Worm (Caenorhabditis elegans) whole organism, L4 larva: ENCODE measurements around the gene F42A10.5.

ENCODE experiments used
- F10B5.3 ChIP-seq: sonication (generic microtip); optimal IDR thresholded peaks from 2 replicates; lab custom pipeline; 2016; ENCODE audit warnings: mild to moderate bottlenecking, missing genetic modification characterization, missing compliant biosample characterization
- F37D6.2 ChIP-seq: sonication (generic microtip); optimal IDR thresholded peaks from 2 replicates; lab custom pipeline; 2016; ENCODE audit warnings: mild to moderate bottlenecking, missing genetic modification characterization, missing compliant biosample characterization
- F44E2.7 ChIP-seq: fragments of 200-800 bp; sonication (Bioruptor generic); IDR thresholded peaks from 2 replicates; pipeline ENCODE4 v2.1.2; 2022; ENCODE audit warnings: missing genetic modification characterization, missing compliant biosample characterization
- T20F7.1 ChIP-seq: fragments of 200-800 bp; sonication (Bioruptor generic); optimal IDR thresholded peaks from 2 replicates; lab custom pipeline; 2018; ENCODE audit warnings: mild to moderate bottlenecking, missing genetic modification characterization, missing compliant biosample characterization
- Y105C5A.15 ChIP-seq: fragments of 200-800 bp; sonication (Bioruptor generic); IDR thresholded peaks from 2 replicates; pipeline ENCODE4 v1.3.6; 2022; ENCODE audit warnings: missing genetic modification characterization, missing compliant biosample characterization
- aha-1 ChIP-seq: fragments of 150-350 bp; peaks from one replicate; lab custom pipeline; 2014; ENCODE audit warnings: missing biosample characterization, missing genetic modification characterization
- aly-2 ChIP-seq: sonication (generic microtip); optimal IDR thresholded peaks from 2 replicates; lab custom pipeline; 2018; ENCODE audit warnings: missing biosample characterization, missing genetic modification characterization
- arid-1 ChIP-seq: fragments of 200-800 bp; sonication (Bioruptor generic); conservative IDR thresholded peaks from 2 replicates; pipeline ENCODE4 v1.3.6; 2022; ENCODE audit warnings: missing genetic modification reagents, missing genetic modification characterization, missing compliant biosample characterization
- ceh-44 ChIP-seq: fragments of 200-800 bp; sonication (Bioruptor generic); IDR thresholded peaks from 2 replicates; pipeline ENCODE4 v1.3.6; 2022; ENCODE audit warnings: missing genetic modification reagents, missing genetic modification characterization, missing compliant biosample characterization
- ceh-62 ChIP-seq: sonication (generic microtip); optimal IDR thresholded peaks from 2 replicates; lab custom pipeline; 2017; ENCODE audit warnings: missing biosample characterization, missing genetic modification characterization
- ceh-82 ChIP-seq: sonication (generic microtip); optimal IDR thresholded peaks from 2 replicates; lab custom pipeline; 2017; ENCODE audit warnings: missing biosample characterization, missing genetic modification characterization
- daf-19 ChIP-seq: fragments of 200-800 bp; sonication (Bioruptor generic); conservative IDR thresholded peaks from 2 replicates; pipeline ENCODE4 v1.3.6; 2022; ENCODE audit warnings: missing genetic modification characterization, missing compliant biosample characterization
- daf-8 ChIP-seq: fragments of 200-800 bp; sonication (Bioruptor generic); IDR thresholded peaks from 2 replicates; pipeline ENCODE4 v1.3.6; 2022; ENCODE audit warnings: missing genetic modification characterization, missing compliant biosample characterization
- dmd-6 ChIP-seq: fragments of 200-800 bp; sonication (Bioruptor generic); IDR thresholded peaks from 2 replicates; pipeline ENCODE4 v1.3.6; 2022; ENCODE audit warnings: missing genetic modification reagents, missing genetic modification characterization, missing compliant biosample characterization
- dmd-8 ChIP-seq: fragments of 200-800 bp; sonication (Bioruptor generic); IDR thresholded peaks from 2 replicates; pipeline ENCODE4 v1.3.6; 2022; ENCODE audit warnings: missing genetic modification characterization, missing compliant biosample characterization
- dpl-1 ChIP-seq: fragments of 150-350 bp; optimal IDR thresholded peaks from 2 replicates; lab custom pipeline; 2014; ENCODE audit warnings: missing biosample characterization, missing genetic modification reagents, missing genetic modification characterization
- dve-1 ChIP-seq: sonication (generic microtip); optimal IDR thresholded peaks from 2 replicates; lab custom pipeline; 2017; ENCODE audit warnings: antibody characterized with exemption, mild to moderate bottlenecking, missing genetic modification characterization, missing compliant biosample characterization; ENCODE audit not compliant: insufficient read depth
- egl-27 ChIP-seq: sonication (generic microtip); optimal IDR thresholded peaks from 3 replicates; lab custom pipeline; 2017; ENCODE audit warnings: missing biosample characterization, missing genetic modification reagents, missing genetic modification characterization
- fos-1 ChIP-seq: fragments of 150-350 bp; optimal IDR thresholded peaks from 2 replicates; lab custom pipeline; 2014; ENCODE audit warnings: missing biosample characterization, missing genetic modification characterization
- gei-8 ChIP-seq: fragments of 200-800 bp; sonication (Bioruptor generic); optimal IDR thresholded peaks from 2 replicates; lab custom pipeline; 2018; ENCODE audit warnings: mild to moderate bottlenecking, missing genetic modification characterization, missing compliant biosample characterization
- hlh-30 ChIP-seq: sonication (generic microtip); optimal IDR thresholded peaks from 2 replicates; lab custom pipeline; 2017; ENCODE audit warnings: antibody characterized with exemption, mild to moderate bottlenecking, missing genetic modification characterization, missing compliant biosample characterization; ENCODE audit not compliant: insufficient read depth
- hmg-1.1 ChIP-seq: fragments of 200-800 bp; sonication (Bioruptor generic); IDR thresholded peaks from 2 replicates; pipeline ENCODE4 v1.3.6; 2022; ENCODE audit warnings: missing genetic modification reagents, missing genetic modification characterization, missing compliant biosample characterization
- lin-1 ChIP-seq: fragments of 200-800 bp; sonication (Bioruptor generic); IDR thresholded peaks from 2 replicates; pipeline ENCODE4 v1.3.6; 2022; ENCODE audit warnings: missing genetic modification reagents, missing genetic modification characterization, missing compliant biosample characterization
- lin-29 ChIP-seq: fragments of 200-800 bp; sonication (Bioruptor generic); IDR thresholded peaks from 2 replicates; pipeline ENCODE4 v1.3.6; 2022; ENCODE audit warnings: missing genetic modification reagents, missing genetic modification characterization, missing compliant biosample characterization
- lin-38 ChIP-seq: fragments of 200-800 bp; sonication (Bioruptor generic); IDR thresholded peaks from 2 replicates; pipeline ENCODE4 v1.3.6; 2022; ENCODE audit warnings: missing genetic modification reagents, missing genetic modification characterization, missing compliant biosample characterization
- lir-3 ChIP-seq: sonication (generic microtip); optimal IDR thresholded peaks from 2 replicates; lab custom pipeline; 2016; ENCODE audit warnings: mild to moderate bottlenecking, missing genetic modification characterization, missing compliant biosample characterization
- mdl-1 ChIP-seq, 2 experiments: fragments of 150-350 bp in 1 of 2; sonication (generic microtip) in 1 of 2; optimal IDR thresholded peaks; 2 replicates each; lab custom pipeline; 2014 to 2017; ENCODE audit warnings: missing biosample characterization in 2 of 2, missing genetic modification characterization in 2 of 2
- mep-1 ChIP-seq: fragments of 150-350 bp; sonication (generic microtip); optimal IDR thresholded peaks from 3 replicates; lab custom pipeline; 2014; ENCODE audit warnings: missing biosample characterization, missing genetic modification characterization
- mxl-3 ChIP-seq: fragments of 200-800 bp; sonication (Bioruptor generic); optimal IDR thresholded peaks from 2 replicates; lab custom pipeline; 2018; ENCODE audit warnings: mild to moderate bottlenecking, missing genetic modification characterization, missing compliant biosample characterization
- nhr-10 ChIP-seq: fragments of 150-350 bp; optimal IDR thresholded peaks from 2 replicates; lab custom pipeline; 2014; ENCODE audit warnings: missing biosample characterization, missing genetic modification characterization
- nhr-102 ChIP-seq: sonication (generic microtip); optimal IDR thresholded peaks from 2 replicates; lab custom pipeline; 2016; ENCODE audit warnings: mild to moderate bottlenecking, missing genetic modification characterization, moderate library complexity, missing compliant biosample characterization
- nhr-237 ChIP-seq: sonication (generic microtip); optimal IDR thresholded peaks from 2 replicates; lab custom pipeline; 2017; ENCODE audit warnings: missing biosample characterization, missing genetic modification characterization
- nhr-25 ChIP-seq: sonication (generic microtip); optimal IDR thresholded peaks from 2 replicates; lab custom pipeline; 2017; ENCODE audit warnings: missing genetic modification characterization, mild to moderate bottlenecking, missing compliant biosample characterization, antibody characterized with exemption, moderate library complexity, borderline replicate concordance; ENCODE audit not compliant: insufficient read depth
- nhr-28 ChIP-seq: fragments of 150-350 bp; optimal IDR thresholded peaks from 2 replicates; lab custom pipeline; 2014; ENCODE audit warnings: missing biosample characterization, missing genetic modification characterization
- nhr-41 ChIP-seq: fragments of 200-800 bp; sonication (Bioruptor generic); IDR thresholded peaks from 2 replicates; pipeline ENCODE4 v1.3.6; 2022; ENCODE audit warnings: missing genetic modification reagents, missing genetic modification characterization, missing compliant biosample characterization
- nhr-48 ChIP-seq: sonication (generic microtip); optimal IDR thresholded peaks from 2 replicates; lab custom pipeline; 2016; ENCODE audit warnings: mild to moderate bottlenecking, missing genetic modification characterization, missing compliant biosample characterization
- pha-4 ChIP-seq, 2 experiments: fragments of 150-350 bp in 1 of 2; fragments of 200-800 bp in 1 of 2; sonication (Bioruptor generic) in 1 of 2; IDR thresholded peaks in 1 of 2; optimal IDR thresholded peaks in 1 of 2; 2 replicates each; pipeline versions ENCODE4 v1.3.6 to Lab custom; 2014 to 2022; ENCODE audit warnings: missing genetic modification characterization in 2 of 2, missing genetic modification reagents in 2 of 2, missing biosample characterization in 1 of 2, missing compliant biosample characterization in 1 of 2
- php-3 ChIP-seq: fragments of 200-800 bp; sonication (Bioruptor generic); IDR thresholded peaks from 2 replicates; pipeline ENCODE4 v1.3.6; 2022; ENCODE audit warnings: missing genetic modification reagents, missing genetic modification characterization, missing compliant biosample characterization
- saeg-2 ChIP-seq: fragments of 200-800 bp; sonication (Bioruptor generic); IDR thresholded peaks from 2 replicates; pipeline ENCODE4 v1.3.6; 2022; ENCODE audit warnings: missing genetic modification reagents, missing genetic modification characterization, missing compliant biosample characterization
- sdz-12 ChIP-seq: fragments of 200-800 bp; sonication (Bioruptor generic); optimal IDR thresholded peaks from 2 replicates; lab custom pipeline; 2018; ENCODE audit warnings: mild to moderate bottlenecking, missing genetic modification characterization, missing compliant biosample characterization
- set-16 ChIP-seq: fragments of 200-800 bp; sonication (Bioruptor generic); IDR thresholded peaks from 2 replicates; pipeline ENCODE4 v1.3.6; 2022; ENCODE audit warnings: missing genetic modification reagents, missing genetic modification characterization, missing compliant biosample characterization
- skn-1 ChIP-seq: fragments of 150-350 bp; optimal IDR thresholded peaks from 2 replicates; lab custom pipeline; 2014; ENCODE audit warnings: missing biosample characterization, missing genetic modification characterization
- snpc-4 ChIP-seq: fragments of 150-350 bp; optimal IDR thresholded peaks from 2 replicates; lab custom pipeline; 2014; ENCODE audit warnings: missing biosample characterization, missing genetic modification characterization
- spr-1 ChIP-seq: sonication (generic microtip); optimal IDR thresholded peaks from 2 replicates; lab custom pipeline; 2016; ENCODE audit warnings: mild to moderate bottlenecking, missing genetic modification characterization, missing compliant biosample characterization
- tra-1 ChIP-seq: fragments of 200-800 bp; sonication (Bioruptor generic); IDR thresholded peaks from 2 replicates; pipeline ENCODE4 v1.3.6; 2022; ENCODE audit warnings: missing genetic modification reagents, missing genetic modification characterization, missing compliant biosample characterization
- unc-62 ChIP-seq, 3 experiments: fragments of 150-350 bp in 1 of 3; sonication (generic microtip); optimal IDR thresholded peaks in 2 of 3; peaks in 1 of 3; 1 replicate in 1 of 3; 2 replicates in 2 of 3; lab custom pipeline; 2014 to 2017; ENCODE audit warnings: missing biosample characterization in 3 of 3, missing genetic modification characterization in 3 of 3, missing genetic modification reagents in 3 of 3, missing genotype in 1 of 3
- vab-7 ChIP-seq: fragments of 200-800 bp; sonication (Bioruptor generic); IDR thresholded peaks from 2 replicates; pipeline ENCODE4 v1.3.6; 2022; ENCODE audit warnings: missing genetic modification reagents, missing genetic modification characterization, missing compliant biosample characterization
- zag-1 ChIP-seq: fragments of 150-350 bp; optimal IDR thresholded peaks from 2 replicates; lab custom pipeline; 2014; ENCODE audit warnings: missing biosample characterization, missing genetic modification characterization
- zfp-3 ChIP-seq: fragments of 200-800 bp; sonication (Bioruptor generic); conservative IDR thresholded peaks from 2 replicates; pipeline ENCODE4 v1.3.6; 2022; ENCODE audit warnings: missing genetic modification reagents, missing genetic modification characterization, missing compliant biosample characterization
- zip-2 ChIP-seq: fragments of 150-350 bp; optimal IDR thresholded peaks from 2 replicates; lab custom pipeline; 2014; ENCODE audit warnings: missing biosample characterization, missing genetic modification characterization

The F42A10.5 gene

ce11 chrIII:6168497-6169227 is 4.6 kb downstream of the F42A10.5 start, which contains the start of gene efk-1 (continued):
- no peak for TF ChIP-seq Y105C5A.15 (GFP tag; lab: Robert Waterston, UW)
- TF ChIP-seq F44E2.7 (GFP tag; lab: Robert Waterston, UW), result no peak
- TF ChIP-seq nhr-237, result no peak
- TF ChIP-seq T20F7.1 (GFP tag; lab: Kevin White, UChicago), result no peak
- TF ChIP-seq nhr-102 (tag; lab: Kevin White, UChicago), result no peak
- TF ChIP-seq lin-1 (GFP tag; lab: Robert Waterston, UW), result 0 out of 2 replicates have a peak, but pooled peaks have one; percentile 17
- no peak for TF ChIP-seq daf-19 (GFP tag; lab: Robert Waterston, UW)
- no peak for TF ChIP-seq F37D6.2 (tag; lab: Kevin White, UChicago)
- TF ChIP-seq lin-29 (GFP tag; lab: Robert Waterston, UW), result no peak
- no peak for TF ChIP-seq F10B5.3 (tag; lab: Kevin White, UChicago)
- TF ChIP-seq unc-62 (GFP tag; optimal IDR thresholded peaks at IDR 0.05 in 1 of 2; lab: Kevin White, UChicago), result no peak
- no peak for TF ChIP-seq unc-62 (tag; optimal IDR thresholded peaks at IDR 0.05; lab: Kevin White, UChicago)
- TF ChIP-seq aha-1, result peak; percentile 94
- peak; percentile 33; the same call in 1 of the 2 replicates for TF ChIP-seq dmd-6
- TF ChIP-seq daf-8, result no peak
- TF ChIP-seq zag-1, result no peak
- no peak for TF ChIP-seq pha-4 (GFP tag; IDR thresholded peaks at IDR 0.05; lab: Robert Waterston, UW)
- TF ChIP-seq pha-4 (tag; optimal IDR thresholded peaks at IDR 0.05; lab: Kevin White, UChicago), result no peak
- TF ChIP-seq nhr-25 (tag; lab: Kevin White, UChicago), result no peak
- no peak for TF ChIP-seq spr-1 (tag; lab: Kevin White, UChicago)
- no peak for TF ChIP-seq saeg-2 (GFP tag; lab: Robert Waterston, UW)
- no peak for TF ChIP-seq snpc-4 (tag; lab: Kevin White, UChicago)
- TF ChIP-seq dpl-1 (GFP tag; lab: Kevin White, UChicago), result no peak
- TF ChIP-seq mdl-1 (tag; optimal IDR thresholded peaks at IDR 0.05; lab: Kevin White, UChicago), result peak in 1 of 2 experiments; percentile 37
- no peak for TF ChIP-seq gei-8
- TF ChIP-seq nhr-10 (tag; lab: Kevin White, UChicago), result no peak
- peak; percentile 42 for TF ChIP-seq nhr-28 (tag; lab: Kevin White, UChicago)
- TF ChIP-seq vab-7 (GFP tag; lab: Robert Waterston, UW), result no peak
- TF ChIP-seq php-3, result no peak
- TF ChIP-seq nhr-41, result no peak
- peak; percentile 82 for TF ChIP-seq hlh-30
- TF ChIP-seq lin-38 (GFP tag; lab: Robert Waterston, UW), result no peak
- no peak for TF ChIP-seq arid-1
- no peak for TF ChIP-seq ceh-44 (GFP tag; lab: Robert Waterston, UW)
- no peak for TF ChIP-seq set-16
- no peak for TF ChIP-seq skn-1 (tag; lab: Kevin White, UChicago)
- TF ChIP-seq mep-1 (tag; lab: Kevin White, UChicago), result peak; percentile 20
- TF ChIP-seq lir-3, result no peak
- TF ChIP-seq fos-1, result no peak
- no peak for TF ChIP-seq mxl-3 (GFP tag; lab: Kevin White, UChicago)
- TF ChIP-seq zfp-3 (GFP tag; lab: Robert Waterston, UW), result no peak
- TF ChIP-seq tra-1 (GFP tag; lab: Robert Waterston, UW), result no peak
- TF ChIP-seq dmd-8, result no peak
- no peak for TF ChIP-seq aly-2 (tag; lab: Kevin White, UChicago)
- TF ChIP-seq hmg-1.1 (GFP tag; lab: Robert Waterston, UW), result no peak
- TF ChIP-seq ceh-62, result no peak
- TF ChIP-seq ceh-82, result no peak
- TF ChIP-seq zip-2 (tag; lab: Kevin White, UChicago), result no peak
- TF ChIP-seq egl-27 (tag; lab: Kevin White, UChicago), result no peak
- no peak for TF ChIP-seq nhr-48 (tag; lab: Kevin White, UChicago)
- peak; percentile 82 for TF ChIP-seq dve-1
- no peak for TF ChIP-seq sdz-12 (GFP tag; lab: Kevin White, UChicago)
